Worm (Caenorhabditis elegans): Measurements from ENCODE around the gene ekl-5.
A peak's percentile ranks its signal among the peaks of the same experiment; 100 is the strongest.

The ekl-5 gene

DNA sequence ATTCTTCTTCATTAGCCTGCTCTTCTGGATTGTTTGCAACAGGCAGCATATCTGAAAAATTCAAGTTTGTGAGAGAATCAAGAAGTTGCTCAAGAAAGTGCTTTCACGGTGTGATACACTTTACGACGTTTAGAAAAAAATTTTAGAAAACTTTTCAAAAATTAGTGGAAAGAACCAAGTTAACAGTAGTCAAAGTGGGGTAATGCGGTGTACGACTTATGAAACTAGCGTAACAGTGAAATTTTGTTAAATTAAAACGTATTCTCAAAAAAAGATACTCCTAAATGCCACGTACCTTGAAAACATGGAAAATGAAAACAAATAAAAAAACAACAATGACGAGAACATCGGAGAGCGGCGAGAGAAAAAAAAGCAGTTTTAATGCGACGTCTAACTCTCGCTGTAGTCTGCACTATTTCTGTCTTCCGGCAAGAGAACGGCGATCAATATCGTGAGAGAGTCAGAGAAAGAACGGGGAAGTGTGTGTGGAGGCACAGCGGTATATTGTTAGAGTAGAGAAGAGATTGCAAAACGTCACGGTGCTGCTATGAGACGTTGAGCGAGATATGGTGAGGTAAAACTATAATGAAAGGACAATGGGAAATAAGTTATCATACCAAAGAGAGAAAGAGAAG lies at the start of gene ekl-5:
Gene ekl-5 (minus strand): TSS at position 51 of the 635 bp plus-strand sequence.
- no peak for TF ChIP-seq hlh-6 (tag; optimal IDR thresholded peaks at IDR 0.05)
- TF ChIP-seq ceh-6 (GFP tag; optimal IDR thresholded peaks at IDR 0.05) = no peak
- peak; percentile 33 for TF ChIP-seq ceh-31 (tag; optimal IDR thresholded peaks at IDR 0.05)
- no peak for TF ChIP-seq pha-4 (tag; optimal IDR thresholded peaks at IDR 0.05)
- TF ChIP-seq ztf-16 (tag; optimal IDR thresholded peaks at IDR 0.05) = no peak
- TF ChIP-seq pax-1 (tag; optimal IDR thresholded peaks at IDR 0.05) = no peak
- TF ChIP-seq ref-2 (tag; optimal IDR thresholded peaks at IDR 0.05) = peak; percentile 21
- peak; percentile 55 for TF ChIP-seq ceh-48 (tag; optimal IDR thresholded peaks at IDR 0.05)
- TF ChIP-seq elt-2 (tag; optimal IDR thresholded peaks at IDR 0.05) = no peak
- TF ChIP-seq ceh-34 (tag; optimal IDR thresholded peaks at IDR 0.05) = peak; percentile 4
- no peak for TF ChIP-seq ceh-24 (tag; optimal IDR thresholded peaks at IDR 0.05)
- no peak for TF ChIP-seq ceh-45 (GFP tag; IDR thresholded peaks at IDR 0.05)
- TF ChIP-seq unc-55 (GFP tag; optimal IDR thresholded peaks at IDR 0.05) = peak; percentile 36
- no peak for TF ChIP-seq fkh-10 (GFP tag; optimal IDR thresholded peaks at IDR 0.05)
- TF ChIP-seq ama-1 (optimal IDR thresholded peaks at IDR 0.05) = no peak
- peak; percentile 38 for TF ChIP-seq nfya-1 (tag; optimal IDR thresholded peaks at IDR 0.05)
- TF ChIP-seq tbx-2 (tag; optimal IDR thresholded peaks at IDR 0.05) = peak; percentile 21
- TF ChIP-seq ceh-30 (tag; optimal IDR thresholded peaks at IDR 0.05) = no peak
- no peak for TF ChIP-seq ceh-2 (tag; optimal IDR thresholded peaks at IDR 0.05)
- no peak for TF ChIP-seq K02D7.2 (tag; optimal IDR thresholded peaks at IDR 0.05)
- TF ChIP-seq dve-1 (tag; optimal IDR thresholded peaks at IDR 0.05) = no peak

DNA sequence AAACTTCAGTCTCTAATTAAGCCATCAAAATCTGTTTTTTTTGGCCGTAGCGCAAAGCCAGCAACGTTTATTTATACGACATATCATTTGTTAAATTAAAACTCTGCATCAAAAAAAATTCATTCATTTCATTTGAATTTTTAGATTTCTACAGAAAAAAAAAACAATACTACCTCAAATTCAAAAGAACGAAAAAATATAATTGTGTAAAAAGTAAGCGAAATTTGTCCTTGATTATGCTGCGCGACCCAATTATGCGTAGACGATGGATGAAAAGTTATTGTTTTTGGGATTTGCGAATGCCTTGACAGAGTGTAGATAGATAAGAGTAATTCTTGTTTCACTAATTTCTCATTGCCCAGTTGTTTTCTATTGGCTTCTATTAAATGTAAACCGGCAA lies 46.2 kb upstream of the ekl-5 start, which contains the start of gene F48F7.3:
Gene F48F7.3 (plus strand): TSS at position 301 of the 400 bp plus-strand sequence.
- TF ChIP-seq ceh-14 (tag; optimal IDR thresholded peaks at IDR 0.05) (no peak), nfya-1 (tag; optimal IDR thresholded peaks at IDR 0.05) (no peak), hlh-13 (GFP tag; optimal IDR thresholded peaks at IDR 0.05) (no peak), ceh-24 (tag; optimal IDR thresholded peaks at IDR 0.05) (no peak), fkh-6 (tag; optimal IDR thresholded peaks at IDR 0.05) (no peak), F13H6.1 (tag; optimal IDR thresholded peaks at IDR 0.05) (no peak), unc-55 (GFP tag; optimal IDR thresholded peaks at IDR 0.05) (no peak), dve-1 (tag; optimal IDR thresholded peaks at IDR 0.05) (no peak), pag-3 (tag; optimal IDR thresholded peaks at IDR 0.05; ENCODE audit: borderline replicate concordance) (no peak), ceh-34 (tag; optimal IDR thresholded peaks at IDR 0.05) (no peak), zip-5 (tag; optimal IDR thresholded peaks at IDR 0.05) (no peak), pqm-1 (tag; optimal IDR thresholded peaks at IDR 0.05) (no peak), C08G9.2 (tag; optimal IDR thresholded peaks at IDR 0.05) (no peak), pax-1 (tag; optimal IDR thresholded peaks at IDR 0.05) (no peak), ceh-22 (tag; optimal IDR thresholded peaks at IDR 0.05) (no peak), elt-4 (tag; optimal IDR thresholded peaks at IDR 0.05) (no peak), ref-2 (tag; optimal IDR thresholded peaks at IDR 0.05) (no peak)

- TF ChIP-seq ceh-14 (tag; optimal IDR thresholded peaks at IDR 0.05) = no peak
- no peak for TF ChIP-seq dmd-4 (tag; optimal IDR thresholded peaks at IDR 0.05; ENCODE audit: borderline replicate concordance)
- TF ChIP-seq sox-2 (GFP tag; IDR thresholded peaks at IDR 0.05) = no peak
- TF ChIP-seq ztf-16 (tag; optimal IDR thresholded peaks at IDR 0.05) = no peak
- TF ChIP-seq C38D4.7 (GFP tag; optimal IDR thresholded peaks at IDR 0.05) = no peak
- TF ChIP-seq pha-2 (tag; optimal IDR thresholded peaks at IDR 0.05) = no peak
- TF ChIP-seq ceh-24 (tag; optimal IDR thresholded peaks at IDR 0.05) = no peak
- no peak for TF ChIP-seq ceh-30 (tag; optimal IDR thresholded peaks at IDR 0.05)
- no peak for TF ChIP-seq npax-4 (tag; optimal IDR thresholded peaks at IDR 0.05)
- TF ChIP-seq fkh-10 (GFP tag; optimal IDR thresholded peaks at IDR 0.05) = no peak
- TF ChIP-seq hlh-6 (tag; optimal IDR thresholded peaks at IDR 0.05) = no peak
Observed at ce11 chrX:13959849-13960248, 42.9 kb upstream of the ekl-5 start, which contains the start of gene syx-2. syx-2 (plus strand) TSS chrX:13960149.

- TF ChIP-seq pax-1 (tag; optimal IDR thresholded peaks at IDR 0.05) = no peak
- TF ChIP-seq ceh-22 (tag; optimal IDR thresholded peaks at IDR 0.05) = no peak
- TF ChIP-seq fkh-6 (tag; optimal IDR thresholded peaks at IDR 0.05) = no peak
- no peak for TF ChIP-seq lin-11 (tag; optimal IDR thresholded peaks at IDR 0.05)
- TF ChIP-seq fax-1 (tag; optimal IDR thresholded peaks at IDR 0.05) = no peak
- no peak for TF ChIP-seq ceh-14 (tag; optimal IDR thresholded peaks at IDR 0.05)
- TF ChIP-seq C08G9.2 (tag; optimal IDR thresholded peaks at IDR 0.05) = no peak
- TF ChIP-seq hlh-8 (tag; optimal IDR thresholded peaks at IDR 0.05) = no peak
Observed at ce11 chrX:13959383-13959782, 42.4 kb upstream of the ekl-5 start.

Measured in whole organism, late embryonic.